Worm (Caenorhabditis elegans): Measurements from ENCODE around the gene snu-23.

DNA sequence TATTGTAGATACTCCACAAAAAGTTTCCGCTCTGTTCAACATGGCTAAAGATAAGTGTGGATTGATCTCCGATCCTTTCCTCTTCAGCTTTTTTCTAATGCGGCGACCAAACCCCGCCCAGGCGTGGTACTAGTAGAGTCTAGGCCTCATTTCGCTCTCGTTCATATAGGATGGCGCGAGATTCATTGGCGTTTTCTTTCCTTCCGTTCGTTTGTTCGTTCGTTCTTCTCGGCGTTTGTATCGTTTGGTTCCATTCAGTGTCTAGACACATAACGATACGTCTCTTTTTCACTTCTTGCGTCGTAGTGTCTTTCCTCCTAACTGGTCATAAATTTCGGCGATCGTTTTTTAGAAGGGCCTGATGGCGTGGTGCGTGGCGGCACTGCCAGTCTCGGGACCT is 40.9 kb downstream of the snu-23 start:
- TF ChIP-seq zip-11 (GFP tag; IDR thresholded peaks at IDR 0.05), result no peak
- no peak for TF ChIP-seq unc-62 (GFP tag; optimal IDR thresholded peaks at IDR 0.05 in 1 of 2)
- TF ChIP-seq unc-62 (tag; optimal IDR thresholded peaks at IDR 0.05), result no peak
- TF ChIP-seq ZK546.5 (tag; optimal IDR thresholded peaks at IDR 0.05), result no peak
- TF ChIP-seq ama-1 (optimal IDR thresholded peaks at IDR 0.05), result no peak
- no peak for TF ChIP-seq spr-3 (GFP tag; optimal IDR thresholded peaks at IDR 0.05)
- TF ChIP-seq dmd-8 (GFP tag; IDR thresholded peaks at IDR 0.05), result peak; percentile 15; the same call in 1 of the 2 replicates
- no peak for TF ChIP-seq lin-38 (GFP tag; IDR thresholded peaks at IDR 0.05)
- TF ChIP-seq lsy-2 (tag; optimal IDR thresholded peaks at IDR 0.05), result no peak
- no peak for TF ChIP-seq snpc-4 (tag; optimal IDR thresholded peaks at IDR 0.05)
- TF ChIP-seq fkh-10 (GFP tag; optimal IDR thresholded peaks at IDR 0.05), result no peak

Measured in whole organism, L4 larva.